Worm (Caenorhabditis elegans): ENCODE results near the gene C47A4.1.

DNA sequence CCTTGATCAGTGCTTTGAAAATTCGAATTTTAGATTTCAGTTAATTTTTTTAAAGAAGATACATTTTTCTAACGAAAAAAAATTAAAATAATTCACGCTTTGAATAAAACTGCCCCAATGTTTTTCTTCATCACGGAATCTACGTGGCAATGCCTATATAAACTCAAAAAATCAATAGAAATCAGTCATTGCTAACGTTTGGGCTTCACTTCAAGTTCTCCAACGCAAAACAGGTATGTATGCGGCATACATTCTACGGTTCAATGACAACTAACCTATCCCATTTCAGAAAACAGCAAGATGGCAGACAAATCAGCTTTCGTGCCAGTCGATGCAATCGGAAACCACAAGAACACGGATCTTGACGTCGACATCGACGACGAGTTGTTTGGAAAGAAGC lies 29.2 kb upstream of the C47A4.1 start, which contains the start of gene C47A4.5:
- TF ChIP-seq ets-7 (tag; optimal IDR thresholded peaks at IDR 0.05) = no peak
- no peak for TF ChIP-seq flt-1 (GFP tag; IDR thresholded peaks at IDR 0.05)
- no peak for TF ChIP-seq tra-4 (tag; optimal IDR thresholded peaks at IDR 0.05)
- TF ChIP-seq pes-1 (GFP tag; IDR thresholded peaks at IDR 0.05) = no peak
- no peak for TF ChIP-seq ama-1 (optimal IDR thresholded peaks at IDR 0.05)
- TF ChIP-seq hmg-4 (GFP tag; optimal IDR thresholded peaks at IDR 0.05) = no peak
- no peak for TF ChIP-seq F13C5.2 (tag; optimal IDR thresholded peaks at IDR 0.05)
- no peak for TF ChIP-seq ceh-36 (tag; optimal IDR thresholded peaks at IDR 0.05)
